Worm (Caenorhabditis elegans) whole organism, early embryonic: ENCODE results near the gene clec-73.

Source experiments
- B0310.2 ChIP-seq: sonication (generic microtip); optimal IDR thresholded peaks from 2 replicates; lab custom pipeline; 2016; ENCODE audit warnings: mild to moderate bottlenecking, missing genetic modification characterization, missing compliant biosample characterization
- F13C5.2 ChIP-seq: sonication (generic microtip); optimal IDR thresholded peaks from 2 replicates; lab custom pipeline; 2017; ENCODE audit warnings: mild to moderate bottlenecking, missing genetic modification characterization, inconsistent platforms, missing compliant biosample characterization
- aly-1 ChIP-seq: sonication (generic microtip); optimal IDR thresholded peaks from 2 replicates; lab custom pipeline; 2016; ENCODE audit warnings: missing genetic modification characterization, missing compliant biosample characterization
- ama-1 ChIP-seq: fragments of 150-350 bp; optimal IDR thresholded peaks from 2 replicates; lab custom pipeline; 2014
- ceh-13 ChIP-seq: fragments of 200-800 bp; sonication (Bioruptor generic); optimal IDR thresholded peaks from 2 replicates; lab custom pipeline; 2018; ENCODE audit warnings: mild to moderate bottlenecking, missing genetic modification characterization, missing compliant biosample characterization
- ceh-36 ChIP-seq: sonication (generic microtip); optimal IDR thresholded peaks from 2 replicates; lab custom pipeline; 2016; ENCODE audit warnings: missing genetic modification characterization, inconsistent platforms, missing compliant biosample characterization
- ets-7 ChIP-seq: sonication (generic microtip); optimal IDR thresholded peaks from 2 replicates; lab custom pipeline; 2016; ENCODE audit warnings: missing genotype, missing genetic modification characterization, missing compliant biosample characterization
- flt-1 ChIP-seq: fragments of 200-800 bp; sonication (Bioruptor generic); IDR thresholded peaks from 2 replicates; pipeline ENCODE4 v1.3.6; 2022; ENCODE audit warnings: missing genetic modification characterization, missing compliant biosample characterization
- hmbx-1 ChIP-seq: sonication (generic microtip); optimal IDR thresholded peaks from 2 replicates; lab custom pipeline; 2016; ENCODE audit warnings: mild to moderate bottlenecking, missing genetic modification characterization, missing compliant biosample characterization
- hmg-4 ChIP-seq: fragments of 200-800 bp; sonication (Bioruptor generic); optimal IDR thresholded peaks from 2 replicates; lab custom pipeline; 2018; ENCODE audit warnings: mild to moderate bottlenecking, missing genetic modification characterization, missing compliant biosample characterization
- hnd-1 ChIP-seq: sonication (generic microtip); optimal IDR thresholded peaks from 2 replicates; lab custom pipeline; 2016; ENCODE audit warnings: missing genetic modification characterization, missing compliant biosample characterization
- pes-1 ChIP-seq: fragments of 200-800 bp; sonication (Bioruptor generic); IDR thresholded peaks from 2 replicates; pipeline ENCODE4 v1.3.6; 2022; ENCODE audit warnings: missing genetic modification reagents, missing genetic modification characterization, missing compliant biosample characterization
- scrt-1 ChIP-seq: fragments of 200-800 bp; sonication (Bioruptor generic); IDR thresholded peaks from 2 replicates; pipeline ENCODE4 v1.3.6; 2022; ENCODE audit warnings: missing genetic modification characterization, missing compliant biosample characterization
- sea-1 ChIP-seq: fragments of 200-800 bp; sonication (Bioruptor generic); conservative IDR thresholded peaks from 2 replicates; pipeline ENCODE4 v1.3.6; 2022; ENCODE audit warnings: missing genetic modification characterization, missing compliant biosample characterization
- tbx-11 ChIP-seq: fragments of 200-800 bp; sonication (Bioruptor generic); IDR thresholded peaks from 2 replicates; pipeline ENCODE4 v1.3.6; 2022; ENCODE audit warnings: missing genetic modification characterization, missing compliant biosample characterization
- tbx-37 ChIP-seq: fragments of 200-800 bp; sonication (Bioruptor generic); conservative IDR thresholded peaks from 2 replicates; pipeline ENCODE4 v1.3.6; 2022; ENCODE audit warnings: missing genetic modification reagents, missing genetic modification characterization, missing compliant biosample characterization
- tra-4 ChIP-seq: sonication (generic microtip); optimal IDR thresholded peaks from 2 replicates; lab custom pipeline; 2017; ENCODE audit warnings: missing genetic modification characterization, missing compliant biosample characterization

Gene clec-73

ce11 chrIV:3993292-3993691, 37.3 kb upstream of the clec-73 start, which contains the start of gene F47C12.6:
F47C12.6 (minus strand) TSS chrIV:3993392.
- TF ChIP-seq scrt-1 (GFP tag; lab: Robert Waterston, UW) (no peak), F13C5.2 (tag; lab: Kevin White, UChicago) (no peak), aly-1 (tag; lab: Kevin White, UChicago) (no peak), tbx-37 (GFP tag; lab: Robert Waterston, UW) (no peak), B0310.2 (tag; lab: Kevin White, UChicago) (no peak), sea-1 (GFP tag; lab: Robert Waterston, UW) (no peak), hmbx-1 (tag; lab: Kevin White, UChicago) (no peak), tra-4 (tag; lab: Kevin White, UChicago) (no peak), ets-7 (tag; lab: Kevin White, UChicago) (no peak), hnd-1 (no peak), flt-1 (no peak), ama-1 (lab: Kevin White, UChicago) (no peak), ceh-36 (tag; lab: Kevin White, UChicago) (no peak), pes-1 (GFP tag; lab: Robert Waterston, UW) (no peak), tbx-11 (GFP tag; lab: Robert Waterston, UW) (no peak), hmg-4 (GFP tag; lab: Kevin White, UChicago) (no peak), ceh-13 (GFP tag; lab: Kevin White, UChicago) (no peak)

ce11 chrIV:3988638-3989152, 32.7 kb upstream of the clec-73 start, which contains the start of gene clec-78:
clec-78 (plus strand) TSS chrIV:3989102.
- TF ChIP-seq B0310.2 (tag; lab: Kevin White, UChicago) (peak; percentile 35), hnd-1 (no peak)

ce11 chrIV:3988132-3988531, 32.1 kb upstream of the clec-73 start:
- TF ChIP-seq tbx-11 (GFP tag; lab: Robert Waterston, UW) (no peak), tbx-37 (GFP tag; lab: Robert Waterston, UW) (no peak), flt-1 (no peak), hnd-1 (no peak), ama-1 (lab: Kevin White, UChicago) (no peak), B0310.2 (tag; lab: Kevin White, UChicago) (no peak), hmg-4 (GFP tag; lab: Kevin White, UChicago) (no peak), ets-7 (tag; lab: Kevin White, UChicago) (no peak), F13C5.2 (tag; lab: Kevin White, UChicago) (no peak), ceh-36 (tag; lab: Kevin White, UChicago) (no peak), tra-4 (tag; lab: Kevin White, UChicago) (no peak), hmbx-1 (tag; lab: Kevin White, UChicago) (no peak), ceh-13 (GFP tag; lab: Kevin White, UChicago) (no peak), sea-1 (GFP tag; lab: Robert Waterston, UW) (no peak), pes-1 (GFP tag; lab: Robert Waterston, UW) (no peak), scrt-1 (GFP tag; lab: Robert Waterston, UW) (no peak), aly-1 (tag; lab: Kevin White, UChicago) (no peak)

- no peak for TF ChIP-seq aly-1 (tag; lab: Kevin White, UChicago)
- TF ChIP-seq tra-4 (tag; lab: Kevin White, UChicago) = no peak
- TF ChIP-seq ets-7 (tag; lab: Kevin White, UChicago) = no peak
- TF ChIP-seq ceh-36 (tag; lab: Kevin White, UChicago) = no peak
- no peak for TF ChIP-seq hmg-4 (GFP tag; lab: Kevin White, UChicago)
- TF ChIP-seq tbx-11 (GFP tag; lab: Robert Waterston, UW) = no peak
- TF ChIP-seq sea-1 (GFP tag; lab: Robert Waterston, UW) = no peak
- no peak for TF ChIP-seq F13C5.2 (tag; lab: Kevin White, UChicago)
- TF ChIP-seq scrt-1 (GFP tag; lab: Robert Waterston, UW) = no peak
- TF ChIP-seq pes-1 (GFP tag; lab: Robert Waterston, UW) = no peak
- no peak for TF ChIP-seq B0310.2 (tag; lab: Kevin White, UChicago)
Measured at ce11 chrIV:3981601-3982000, 25.6 kb upstream of the clec-73 start, which contains the start of gene srh-223. srh-223 (plus strand) TSS chrIV:3981901.

ce11 chrIV:3979525-3979924, 23.5 kb upstream of the clec-73 start, which contains the start of gene srh-222:
srh-222 (plus strand) TSS chrIV:3979825.
- TF ChIP-seq hmg-4 (GFP tag; lab: Kevin White, UChicago) (no peak), scrt-1 (GFP tag; lab: Robert Waterston, UW) (no peak), pes-1 (GFP tag; lab: Robert Waterston, UW) (no peak), ceh-13 (GFP tag; lab: Kevin White, UChicago) (no peak), F13C5.2 (tag; lab: Kevin White, UChicago) (no peak), ama-1 (lab: Kevin White, UChicago) (no peak)

- TF ChIP-seq hmbx-1 (tag; lab: Kevin White, UChicago) (no peak), ets-7 (tag; lab: Kevin White, UChicago) (no peak), pes-1 (GFP tag; lab: Robert Waterston, UW) (no peak), ceh-13 (GFP tag; lab: Kevin White, UChicago) (no peak), ceh-36 (tag; lab: Kevin White, UChicago) (no peak), ama-1 (lab: Kevin White, UChicago) (no peak), scrt-1 (GFP tag; lab: Robert Waterston, UW) (no peak), tbx-11 (GFP tag; lab: Robert Waterston, UW) (no peak), B0310.2 (tag; lab: Kevin White, UChicago) (no peak), sea-1 (GFP tag; lab: Robert Waterston, UW) (no peak), tbx-37 (GFP tag; lab: Robert Waterston, UW) (no peak), flt-1 (no peak), hnd-1 (no peak), tra-4 (tag; lab: Kevin White, UChicago) (no peak), hmg-4 (GFP tag; lab: Kevin White, UChicago) (no peak), F13C5.2 (tag; lab: Kevin White, UChicago) (no peak), aly-1 (tag; lab: Kevin White, UChicago) (no peak)
Measured at ce11 chrIV:3977965-3978523, 22.0 kb upstream of the clec-73 start, which contains the start of gene srh-220. srh-220 (minus strand) TSS chrIV:3978015.
